Fruit fly (Drosophila melanogaster) whole organism, embryonic: Measurements from ENCODE around the gene CG7329.

Experiments used
- Antp ChIP-seq: fragments of 200-800 bp; sonication (Bioruptor generic); optimal IDR thresholded peaks from 3 replicates; lab custom pipeline; 2016; ENCODE audit warnings: missing biosample characterization, missing genetic modification characterization
- Atf6 ChIP-seq: fragments of 200-800 bp; sonication (Bioruptor generic); IDR thresholded peaks from 2 replicates; pipeline ENCODE4 v1.3.6; 2022; ENCODE audit warnings: missing biosample characterization, missing genetic modification characterization
- B-H2 ChIP-seq: fragments of 200-800 bp; sonication (Bioruptor generic); optimal IDR thresholded peaks from 2 replicates; lab custom pipeline; 2018; ENCODE audit warnings: missing biosample characterization, mild to moderate bottlenecking, missing genetic modification characterization
- CG10462 ChIP-seq: fragments of 200-800 bp; sonication (Bioruptor generic); optimal IDR thresholded peaks from 2 replicates; lab custom pipeline; 2016; ENCODE audit warnings: missing biosample characterization, missing genetic modification characterization
- CG11247 ChIP-seq: fragments of 200-800 bp; sonication (Bioruptor generic); IDR thresholded peaks from 2 replicates; pipeline ENCODE4 v1.3.6; 2022; ENCODE audit warnings: missing biosample characterization, missing genetic modification characterization
- CG11398 ChIP-seq: fragments of 200-800 bp; sonication (Bioruptor generic); optimal IDR thresholded peaks from 2 replicates; lab custom pipeline; 2016; ENCODE audit warnings: missing biosample characterization, missing genetic modification characterization
- CG12104 ChIP-seq: fragments of 200-800 bp; sonication (Bioruptor generic); optimal IDR thresholded peaks from 3 replicates; lab custom pipeline; 2016; ENCODE audit warnings: missing biosample characterization, missing genetic modification characterization
- CG13624 ChIP-seq: fragments of 200-800 bp; sonication (Bioruptor generic); optimal IDR thresholded peaks from 2 replicates; lab custom pipeline; 2016; ENCODE audit warnings: missing biosample characterization, missing genetic modification characterization
- CG15514 ChIP-seq: fragments of 200-800 bp; sonication (Bioruptor generic); optimal IDR thresholded peaks from 3 replicates; lab custom pipeline; 2017; ENCODE audit warnings: missing biosample characterization, missing genetic modification characterization, mild to moderate bottlenecking, moderate library complexity, missing genetic modification reagents
- CG18011 ChIP-seq: fragments of 200-800 bp; sonication (Bioruptor generic); optimal IDR thresholded peaks from 2 replicates; lab custom pipeline; 2017; ENCODE audit warnings: missing biosample characterization, missing genetic modification characterization, mild to moderate bottlenecking, moderate library complexity, missing genotype
- CG2129 ChIP-seq: fragments of 200-800 bp; sonication (Bioruptor generic); IDR thresholded peaks from 2 replicates; pipeline ENCODE4 v1.3.6; 2022; ENCODE audit warnings: missing biosample characterization, missing genetic modification characterization; ENCODE audit not compliant: partially characterized antibody
- CG2202 ChIP-seq: fragments of 200-800 bp; sonication (Bioruptor generic); optimal IDR thresholded peaks from 2 replicates; lab custom pipeline; 2018; ENCODE audit warnings: missing biosample characterization, mild to moderate bottlenecking, missing genetic modification characterization
- CG2678 ChIP-seq: fragments of 200-800 bp; sonication (Bioruptor generic); optimal IDR thresholded peaks from 3 replicates; lab custom pipeline; 2019; ENCODE audit warnings: missing biosample characterization, mild to moderate bottlenecking, missing genetic modification characterization, moderate library complexity
- CG2712 ChIP-seq: fragments of 200-800 bp; optimal IDR thresholded peaks from 3 replicates; lab custom pipeline; 2019; ENCODE audit warnings: missing biosample characterization, mild to moderate bottlenecking, missing genetic modification characterization, moderate library complexity
- CG3065 ChIP-seq: fragments of 200-800 bp; sonication (Bioruptor generic); optimal IDR thresholded peaks from 2 replicates; lab custom pipeline; 2016; ENCODE audit warnings: missing biosample characterization, missing genetic modification characterization
- CG31365 ChIP-seq: fragments of 200-800 bp; sonication (Bioruptor generic); optimal IDR thresholded peaks from 2 replicates; lab custom pipeline; 2018; ENCODE audit warnings: missing biosample characterization, mild to moderate bottlenecking, missing genetic modification characterization
- CG31441 ChIP-seq: fragments of 200-800 bp; sonication (Bioruptor generic); IDR thresholded peaks from 2 replicates; pipeline ENCODE4 v1.3.6; 2022; ENCODE audit warnings: missing biosample characterization, missing genetic modification characterization
- CG32767 ChIP-seq: fragments of 200-800 bp; sonication (Bioruptor generic); IDR thresholded peaks from 2 replicates; pipeline ENCODE4 v1.3.6; 2022; ENCODE audit warnings: missing biosample characterization, missing genetic modification characterization
- CG6175 ChIP-seq: fragments of 200-800 bp; sonication (Bioruptor generic); IDR thresholded peaks from 3 replicates; pipeline ENCODE4 v1.3.6; 2022; ENCODE audit warnings: missing biosample characterization, missing genetic modification characterization
- CG6689 ChIP-seq: fragments of 200-800 bp; sonication (Bioruptor generic); IDR thresholded peaks from 2 replicates; pipeline ENCODE4 v1.3.6; 2022; ENCODE audit warnings: missing biosample characterization, missing genetic modification characterization
- CG7745 ChIP-seq: fragments of 200-800 bp; sonication (Bioruptor generic); optimal IDR thresholded peaks from 2 replicates; lab custom pipeline; 2018; ENCODE audit warnings: missing biosample characterization, mild to moderate bottlenecking, missing genetic modification characterization, moderate library complexity
- CG7786 ChIP-seq: fragments of 200-800 bp; sonication (Bioruptor generic); optimal IDR thresholded peaks from 2 replicates; lab custom pipeline; 2016; ENCODE audit warnings: missing biosample characterization, missing genetic modification characterization
- CG9876 ChIP-seq: fragments of 200-800 bp; sonication (Bioruptor generic); optimal IDR thresholded peaks from 2 replicates; lab custom pipeline; 2016; ENCODE audit warnings: missing biosample characterization, missing genetic modification characterization
- CG9932 ChIP-seq: fragments of 200-800 bp; sonication (Bioruptor generic); IDR thresholded peaks from 2 replicates; pipeline ENCODE4 v1.3.6; 2022; ENCODE audit warnings: missing biosample characterization, missing genetic modification characterization
- Dek ChIP-seq: fragments of 200-800 bp; sonication (Bioruptor generic); optimal IDR thresholded peaks from 3 replicates; lab custom pipeline; 2019; ENCODE audit warnings: missing biosample characterization, mild to moderate bottlenecking, missing genetic modification characterization, moderate library complexity
- Dip3 ChIP-seq: fragments of 200-800 bp; sonication (Bioruptor generic); optimal IDR thresholded peaks from 3 replicates; lab custom pipeline; 2016; ENCODE audit warnings: missing biosample characterization, missing genetic modification characterization
- Dref ChIP-seq: fragments of 200-800 bp; sonication (Bioruptor generic); IDR thresholded peaks from 2 replicates; pipeline ENCODE4 v1.3.6; 2022; ENCODE audit warnings: missing biosample characterization, missing genetic modification characterization
- E2f1 ChIP-seq: fragments of 200-800 bp; sonication (Bioruptor generic); IDR thresholded peaks from 2 replicates; pipeline ENCODE4 v1.3.6; 2022; ENCODE audit warnings: missing biosample characterization, missing genetic modification characterization
- HHEX ChIP-seq: fragments of 200-800 bp; sonication (Bioruptor generic); optimal IDR thresholded peaks from 3 replicates; lab custom pipeline; 2017; ENCODE audit warnings: missing biosample characterization, mild to moderate bottlenecking, missing genetic modification characterization, missing genetic modification reagents
- HmgZ ChIP-seq: fragments of 200-800 bp; sonication (Bioruptor generic); optimal IDR thresholded peaks from 2 replicates; lab custom pipeline; 2018; ENCODE audit warnings: missing biosample characterization, mild to moderate bottlenecking, missing genetic modification characterization
- Hmx ChIP-seq: fragments of 200-800 bp; sonication (Bioruptor generic); optimal IDR thresholded peaks from 2 replicates; lab custom pipeline; 2016; ENCODE audit warnings: missing biosample characterization, missing genetic modification characterization
- Med ChIP-seq: fragments of 200-800 bp; sonication (Bioruptor generic); peaks from one replicate; lab custom pipeline; 2016; ENCODE audit warnings: missing biosample characterization, missing genetic modification characterization, mild to moderate bottlenecking, inconsistent platforms, moderate library complexity
- NFAT ChIP-seq: fragments of 200-800 bp; sonication (Bioruptor generic); IDR thresholded peaks from 2 replicates; pipeline ENCODE4 v1.3.6; 2022; ENCODE audit warnings: missing biosample characterization, missing genetic modification characterization
- Nf-YC ChIP-seq: fragments of 200-800 bp; optimal IDR thresholded peaks from 3 replicates; lab custom pipeline; 2019; ENCODE audit warnings: missing biosample characterization, mild to moderate bottlenecking, missing genetic modification characterization, moderate library complexity
- Sry-δ ChIP-seq: fragments of 200-800 bp; sonication (Bioruptor generic); optimal IDR thresholded peaks from 2 replicates; lab custom pipeline; 2016; ENCODE audit warnings: missing biosample characterization, missing genetic modification characterization
- TFAM ChIP-seq: fragments of 200-800 bp; sonication (Bioruptor generic); optimal IDR thresholded peaks from 2 replicates; lab custom pipeline; 2017; ENCODE audit warnings: missing biosample characterization, missing genetic modification characterization, inconsistent platforms
- Xrp1 ChIP-seq: fragments of 200-800 bp; sonication (Bioruptor generic); IDR thresholded peaks from 2 replicates; pipeline ENCODE4 v1.3.6; 2022; ENCODE audit warnings: missing biosample characterization, missing genetic modification characterization
- fd96Cb ChIP-seq: fragments of 200-800 bp; sonication (Bioruptor generic); optimal IDR thresholded peaks from 2 replicates; lab custom pipeline; 2018; ENCODE audit warnings: missing biosample characterization, mild to moderate bottlenecking, missing genetic modification characterization, moderate library complexity
- gem ChIP-seq: fragments of 200-800 bp; sonication (Bioruptor generic); optimal IDR thresholded peaks from 2 replicates; lab custom pipeline; 2019; ENCODE audit warnings: missing biosample characterization, mild to moderate bottlenecking, missing genetic modification characterization, moderate library complexity
- grn ChIP-seq: fragments of 200-800 bp; sonication (Bioruptor generic); optimal IDR thresholded peaks from 3 replicates; lab custom pipeline; 2017; ENCODE audit warnings: missing biosample characterization, missing genetic modification characterization
- jing ChIP-seq: fragments of 200-800 bp; sonication (Bioruptor generic); optimal IDR thresholded peaks from 2 replicates; lab custom pipeline; 2018; ENCODE audit warnings: missing biosample characterization, mild to moderate bottlenecking, missing genetic modification characterization
- kah ChIP-seq: fragments of 200-800 bp; sonication (Bioruptor generic); optimal IDR thresholded peaks from 2 replicates; lab custom pipeline; 2018; ENCODE audit warnings: missing biosample characterization, mild to moderate bottlenecking, missing genetic modification characterization
- onecut ChIP-seq: fragments of 200-800 bp; sonication (Bioruptor generic); IDR thresholded peaks from 2 replicates; pipeline ENCODE4 v1.3.6; 2022; ENCODE audit warnings: missing biosample characterization, missing genetic modification characterization
- otp ChIP-seq: fragments of 200-800 bp; sonication (Bioruptor generic); IDR thresholded peaks from 3 replicates; pipeline ENCODE4, ENCODE4 v1.3.6; 2022; ENCODE audit warnings: missing biosample characterization, missing genetic modification characterization
- pfk ChIP-seq: fragments of 200-800 bp; sonication (Bioruptor generic); optimal IDR thresholded peaks from 2 replicates; lab custom pipeline; 2018; ENCODE audit warnings: missing biosample characterization, mild to moderate bottlenecking, missing genetic modification characterization, moderate library complexity
- ro ChIP-seq: fragments of 200-800 bp; sonication (Bioruptor generic); IDR thresholded peaks from 2 replicates; pipeline ENCODE4 v1.3.6; 2022; ENCODE audit warnings: missing biosample characterization, missing genetic modification characterization
- sd ChIP-seq: fragments of 200-800 bp; sonication (Bioruptor generic); optimal IDR thresholded peaks from 3 replicates; lab custom pipeline; 2018; ENCODE audit warnings: missing biosample characterization, mild to moderate bottlenecking, missing genetic modification characterization, moderate library complexity
- so ChIP-seq: fragments of 200-800 bp; sonication (Bioruptor generic); IDR thresholded peaks from 3 replicates; pipeline ENCODE4 v1.3.6; 2022; ENCODE audit warnings: missing biosample characterization, missing genetic modification characterization
- tgo ChIP-seq: fragments of 200-800 bp; sonication (Bioruptor generic); IDR thresholded peaks from 3 replicates; pipeline ENCODE4 v1.3.6; 2022; ENCODE audit warnings: missing biosample characterization, missing genetic modification characterization
- tx ChIP-seq: fragments of 200-800 bp; sonication (Bioruptor generic); optimal IDR thresholded peaks from 2 replicates; lab custom pipeline; 2016; ENCODE audit warnings: missing biosample characterization, missing genetic modification characterization
- zen2 ChIP-seq: fragments of 200-800 bp; sonication (Bioruptor generic); IDR thresholded peaks from 3 replicates; pipeline ENCODE4 v1.3.6; 2022; ENCODE audit warnings: missing biosample characterization, missing genetic modification characterization; ENCODE audit not compliant: partially characterized antibody

CG7329 gene

dm6 chr2L:10676933-10677714 lies 38.9 kb upstream of the CG7329 start, which contains the start of gene CG17104 (continued):
- TF ChIP-seq CG6175: no peak
- TF ChIP-seq CG2678 (tag; lab: Kevin White, UChicago): peak; percentile 56
- no peak for TF ChIP-seq Nf-YC (tag; lab: Kevin White, UChicago)
- TF ChIP-seq CG10462: no peak
- no peak for TF ChIP-seq CG18011 (GFP tag; lab: Kevin White, UChicago)
- peak; percentile 65 for TF ChIP-seq Med (GFP tag; lab: Kevin White, UChicago)
- no peak for TF ChIP-seq Dek (tag; lab: Kevin White, UChicago)
- TF ChIP-seq tgo: no peak
- no peak for TF ChIP-seq CG6689
- TF ChIP-seq CG2129 (GFP tag; lab: Robert Waterston, UW): no peak
- no peak for TF ChIP-seq CG11247 (GFP tag; lab: Robert Waterston, UW)
- TF ChIP-seq CG3065: no peak
- no peak for TF ChIP-seq Atf6 (GFP tag; lab: Robert Waterston, UW)
- TF ChIP-seq CG15514: peak; percentile 60
- 0 out of 2 replicates have a peak, but pooled peaks have one; percentile 13 for TF ChIP-seq CG31441 (GFP tag; lab: Robert Waterston, UW)
- TF ChIP-seq CG7745: no peak
- no peak for TF ChIP-seq CG7786 (GFP tag; lab: Kevin White, UChicago)
- no peak for TF ChIP-seq CG2202 (tag; lab: Kevin White, UChicago)
- TF ChIP-seq grn (GFP tag; lab: Kevin White, UChicago): no peak
- TF ChIP-seq otp (GFP tag; lab: Robert Waterston, UW): no peak
- TF ChIP-seq zen2 (GFP tag; lab: Robert Waterston, UW): no peak
- TF ChIP-seq TFAM: no peak
- no peak for TF ChIP-seq Sry-δ (GFP tag; lab: Kevin White, UChicago)
- no peak for TF ChIP-seq B-H2 (GFP tag; lab: Kevin White, UChicago)
- TF ChIP-seq fd96Cb (tag; lab: Kevin White, UChicago): no peak
- TF ChIP-seq CG2712 (tag; lab: Kevin White, UChicago): no peak
- TF ChIP-seq CG12104 (GFP tag; lab: Kevin White, UChicago): no peak
- no peak for TF ChIP-seq Hmx
- peak; percentile 35 for TF ChIP-seq sd
- TF ChIP-seq Dref (GFP tag; lab: Robert Waterston, UW): no peak
- no peak for TF ChIP-seq CG9876
- TF ChIP-seq CG31365 (tag; lab: Kevin White, UChicago): no peak
- TF ChIP-seq tx (GFP tag; lab: Kevin White, UChicago): peak; percentile 29
- TF ChIP-seq jing (GFP tag; lab: Kevin White, UChicago): no peak
- TF ChIP-seq gem (tag; lab: Kevin White, UChicago): peak; percentile 66
- TF ChIP-seq CG32767: no peak
- TF ChIP-seq NFAT (GFP tag; lab: Robert Waterston, UW): peak; percentile 15; the same call in 1 of the 2 replicates
- no peak for TF ChIP-seq pfk (GFP tag; lab: Kevin White, UChicago)
- no peak for TF ChIP-seq Dip3 (GFP tag; lab: Kevin White, UChicago)
- TF ChIP-seq so (GFP tag; lab: Robert Waterston, UW): no peak
- no peak for TF ChIP-seq E2f1 (GFP tag; lab: Robert Waterston, UW)
- no peak; the same call in 1 of the 2 replicates for TF ChIP-seq CG9932 (GFP tag; lab: Robert Waterston, UW)
- TF ChIP-seq onecut: no peak
- no peak for TF ChIP-seq Xrp1
- no peak for TF ChIP-seq Antp (GFP tag; lab: Kevin White, UChicago)
- no peak for TF ChIP-seq HmgZ
- TF ChIP-seq CG13624 (GFP tag; lab: Kevin White, UChicago): no peak
- TF ChIP-seq kah: no peak
- TF ChIP-seq ro (GFP tag; lab: Robert Waterston, UW): no peak
- TF ChIP-seq HHEX (GFP tag; lab: Kevin White, UChicago): no peak
- TF ChIP-seq CG11398 (GFP tag; lab: Kevin White, UChicago): no peak
